Worm (Caenorhabditis elegans) whole organism, early embryonic: Measurements from ENCODE around the gene rsks-1.

ENCODE experiments used
- B0310.2 ChIP-seq: sonication (generic microtip); optimal IDR thresholded peaks from 2 replicates; lab custom pipeline; 2016; ENCODE audit warnings: mild to moderate bottlenecking, missing genetic modification characterization, missing compliant biosample characterization
- aly-1 ChIP-seq: sonication (generic microtip); optimal IDR thresholded peaks from 2 replicates; lab custom pipeline; 2016; ENCODE audit warnings: missing genetic modification characterization, missing compliant biosample characterization
- ama-1 ChIP-seq: fragments of 150-350 bp; optimal IDR thresholded peaks from 2 replicates; lab custom pipeline; 2014
- ceh-13 ChIP-seq: fragments of 200-800 bp; sonication (Bioruptor generic); optimal IDR thresholded peaks from 2 replicates; lab custom pipeline; 2018; ENCODE audit warnings: mild to moderate bottlenecking, missing genetic modification characterization, missing compliant biosample characterization
- ceh-36 ChIP-seq: sonication (generic microtip); optimal IDR thresholded peaks from 2 replicates; lab custom pipeline; 2016; ENCODE audit warnings: missing genetic modification characterization, inconsistent platforms, missing compliant biosample characterization
- ets-7 ChIP-seq: sonication (generic microtip); optimal IDR thresholded peaks from 2 replicates; lab custom pipeline; 2016; ENCODE audit warnings: missing genotype, missing genetic modification characterization, missing compliant biosample characterization
- flt-1 ChIP-seq: fragments of 200-800 bp; sonication (Bioruptor generic); IDR thresholded peaks from 2 replicates; pipeline ENCODE4 v1.3.6; 2022; ENCODE audit warnings: missing genetic modification characterization, missing compliant biosample characterization
- hmg-4 ChIP-seq: fragments of 200-800 bp; sonication (Bioruptor generic); optimal IDR thresholded peaks from 2 replicates; lab custom pipeline; 2018; ENCODE audit warnings: mild to moderate bottlenecking, missing genetic modification characterization, missing compliant biosample characterization
- hnd-1 ChIP-seq: sonication (generic microtip); optimal IDR thresholded peaks from 2 replicates; lab custom pipeline; 2016; ENCODE audit warnings: missing genetic modification characterization, missing compliant biosample characterization
- pes-1 ChIP-seq: fragments of 200-800 bp; sonication (Bioruptor generic); IDR thresholded peaks from 2 replicates; pipeline ENCODE4 v1.3.6; 2022; ENCODE audit warnings: missing genetic modification reagents, missing genetic modification characterization, missing compliant biosample characterization
- sea-1 ChIP-seq: fragments of 200-800 bp; sonication (Bioruptor generic); conservative IDR thresholded peaks from 2 replicates; pipeline ENCODE4 v1.3.6; 2022; ENCODE audit warnings: missing genetic modification characterization, missing compliant biosample characterization
- tbx-11 ChIP-seq: fragments of 200-800 bp; sonication (Bioruptor generic); IDR thresholded peaks from 2 replicates; pipeline ENCODE4 v1.3.6; 2022; ENCODE audit warnings: missing genetic modification characterization, missing compliant biosample characterization
- tra-4 ChIP-seq: sonication (generic microtip); optimal IDR thresholded peaks from 2 replicates; lab custom pipeline; 2017; ENCODE audit warnings: missing genetic modification characterization, missing compliant biosample characterization

DNA sequence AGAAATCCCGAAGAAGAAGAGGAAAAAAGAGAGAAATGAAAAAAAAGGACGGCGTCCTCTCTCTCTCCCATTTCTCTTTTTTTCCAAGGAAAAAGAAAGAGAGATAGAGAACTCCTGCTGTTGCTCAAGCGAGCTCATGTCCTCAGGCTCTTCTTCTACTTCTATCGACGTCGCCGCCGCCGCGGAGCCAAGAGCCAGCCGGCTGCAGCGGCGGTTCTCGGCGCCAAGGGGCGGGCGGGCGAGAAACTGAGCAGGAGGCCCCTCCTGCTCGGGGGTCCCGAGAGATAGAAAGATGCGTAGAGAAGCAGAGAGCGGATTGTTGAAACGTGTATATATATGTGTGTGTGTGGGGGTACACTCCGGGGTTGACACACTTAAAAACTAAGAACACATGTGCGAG is 41.9 kb upstream of the rsks-1 start:
- TF ChIP-seq tra-4 (tag; lab: Kevin White, UChicago) (no peak), ama-1 (no peak), aly-1 (tag; lab: Kevin White, UChicago) (no peak), flt-1 (GFP tag; lab: Robert Waterston, UW) (no peak), sea-1 (no peak), ceh-36 (tag; lab: Kevin White, UChicago) (no peak), pes-1 (GFP tag; lab: Robert Waterston, UW) (peak; percentile 9; the same call in 1 of the 2 replicates), hnd-1 (no peak), B0310.2 (tag; lab: Kevin White, UChicago) (no peak), hmg-4 (GFP tag; lab: Kevin White, UChicago) (no peak), ets-7 (no peak), ceh-13 (GFP tag; lab: Kevin White, UChicago) (no peak), tbx-11 (GFP tag; lab: Robert Waterston, UW) (no peak)
